Fruit fly (Drosophila melanogaster) whole organism, embryonic: Measurements from ENCODE around the gene CG46439.
A peak's percentile ranks its signal among the peaks of the same experiment; 100 is the strongest.

ENCODE experiments used
- Adf1 ChIP-seq: fragments of 200-800 bp; sonication (Bioruptor generic); IDR thresholded peaks from 2 replicates; pipeline ENCODE4 v1.3.6; 2022; ENCODE audit warnings: missing biosample characterization, missing genetic modification characterization
- Aef1 ChIP-seq: fragments of 200-800 bp; sonication (Bioruptor generic); IDR thresholded peaks from 3 replicates; pipeline ENCODE4 v1.3.6; 2022; ENCODE audit warnings: missing biosample characterization, missing genetic modification characterization
- CG10267 ChIP-seq: fragments of 200-800 bp; sonication (Bioruptor generic); optimal IDR thresholded peaks from 2 replicates; lab custom pipeline; 2018; ENCODE audit warnings: missing biosample characterization, mild to moderate bottlenecking, missing genetic modification characterization, moderate library complexity
- CG10431 ChIP-seq: fragments of 200-800 bp; sonication (Bioruptor generic); optimal IDR thresholded peaks from 3 replicates; lab custom pipeline; 2018; ENCODE audit warnings: missing biosample characterization, mild to moderate bottlenecking, missing genetic modification characterization
- CG11504 ChIP-seq: fragments of 200-800 bp; sonication (Bioruptor generic); optimal IDR thresholded peaks from 3 replicates; lab custom pipeline; 2019; ENCODE audit warnings: missing biosample characterization, mild to moderate bottlenecking, missing genetic modification characterization, moderate library complexity
- CG12391 ChIP-seq: fragments of 200-800 bp; sonication (Bioruptor generic); optimal IDR thresholded peaks from 3 replicates; lab custom pipeline; 2018; ENCODE audit warnings: missing biosample characterization, mild to moderate bottlenecking, missing genetic modification characterization, moderate library complexity
- CG12942 ChIP-seq: fragments of 200-800 bp; sonication (Bioruptor generic); optimal IDR thresholded peaks from 3 replicates; lab custom pipeline; 2016; ENCODE audit warnings: missing biosample characterization, missing genetic modification characterization
- CG13775 ChIP-seq: fragments of 200-800 bp; sonication (Bioruptor generic); optimal IDR thresholded peaks from 3 replicates; lab custom pipeline; 2017; ENCODE audit warnings: missing biosample characterization, mild to moderate bottlenecking, missing genetic modification characterization
- CG13894 ChIP-seq: fragments of 200-800 bp; sonication (Bioruptor generic); optimal IDR thresholded peaks from 3 replicates; lab custom pipeline; 2018; ENCODE audit warnings: missing biosample characterization, mild to moderate bottlenecking, missing genetic modification characterization, moderate library complexity
- CG15601 ChIP-seq: fragments of 200-800 bp; sonication (Bioruptor generic); optimal IDR thresholded peaks from 3 replicates; lab custom pipeline; 2019; ENCODE audit warnings: missing biosample characterization, mild to moderate bottlenecking, missing genetic modification characterization, moderate library complexity
- CG17359 ChIP-seq: fragments of 200-800 bp; sonication (Bioruptor generic); optimal IDR thresholded peaks from 3 replicates; lab custom pipeline; 2018; ENCODE audit warnings: missing biosample characterization, mild to moderate bottlenecking, missing genetic modification characterization, moderate library complexity
- CG2678 ChIP-seq: fragments of 200-800 bp; sonication (Bioruptor generic); optimal IDR thresholded peaks from 3 replicates; lab custom pipeline; 2019; ENCODE audit warnings: missing biosample characterization, mild to moderate bottlenecking, missing genetic modification characterization, moderate library complexity
- CG3995 ChIP-seq: fragments of 200-800 bp; sonication (Bioruptor generic); optimal IDR thresholded peaks from 3 replicates; lab custom pipeline; 2016; ENCODE audit warnings: missing biosample characterization, missing genetic modification characterization
- CG42726 ChIP-seq: fragments of 200-800 bp; sonication (Bioruptor generic); IDR thresholded peaks from 2 replicates; pipeline ENCODE4 v1.3.6; 2022; ENCODE audit warnings: missing biosample characterization, missing genetic modification characterization; ENCODE audit not compliant: partially characterized antibody
- CG6272 ChIP-seq: fragments of 200-800 bp; sonication (Bioruptor generic); IDR thresholded peaks from 2 replicates; pipeline ENCODE4 v1.3.6; 2022; ENCODE audit warnings: missing biosample characterization, missing genetic modification characterization
- CG7839 ChIP-seq: fragments of 200-800 bp; sonication (Bioruptor generic); optimal IDR thresholded peaks from 3 replicates; lab custom pipeline; 2018; ENCODE audit warnings: missing biosample characterization, mild to moderate bottlenecking, missing genetic modification characterization, moderate library complexity
- CG7963 ChIP-seq: fragments of 200-800 bp; sonication (Bioruptor generic); IDR thresholded peaks from 3 replicates; pipeline ENCODE4 v1.3.6; 2022; ENCODE audit warnings: missing biosample characterization, missing genetic modification characterization; ENCODE audit not compliant: partially characterized antibody
- CG9437 ChIP-seq: fragments of 200-800 bp; sonication (Bioruptor generic); optimal IDR thresholded peaks from 2 replicates; lab custom pipeline; 2018; ENCODE audit warnings: missing biosample characterization, mild to moderate bottlenecking, missing genetic modification characterization
- CG9932 ChIP-seq: fragments of 200-800 bp; sonication (Bioruptor generic); IDR thresholded peaks from 2 replicates; pipeline ENCODE4 v1.3.6; 2022; ENCODE audit warnings: missing biosample characterization, missing genetic modification characterization
- D ChIP-seq, 2 experiments: fragments of 200-800 bp in 1 of 2; fragments of >200 bp in 1 of 2; sonication (Bioruptor generic) in 1 of 2; optimal IDR thresholded peaks; 2 replicates in 1 of 2; 3 replicates in 1 of 2; lab custom pipeline; 2017; ENCODE audit warnings: mild to moderate bottlenecking in 1 of 2, missing biosample characterization in 1 of 2, missing genetic modification characterization in 1 of 2, missing genetic modification reagents in 1 of 2
- Dek ChIP-seq: fragments of 200-800 bp; sonication (Bioruptor generic); optimal IDR thresholded peaks from 3 replicates; lab custom pipeline; 2019; ENCODE audit warnings: missing biosample characterization, mild to moderate bottlenecking, missing genetic modification characterization, moderate library complexity
- Lim3 ChIP-seq: fragments of 200-800 bp; sonication (Bioruptor generic); IDR thresholded peaks from 2 replicates; pipeline ENCODE4 v1.3.6; 2022; ENCODE audit warnings: missing biosample characterization, missing genetic modification characterization
- Mad ChIP-seq: fragments of 200-800 bp; sonication (Bioruptor generic); optimal IDR thresholded peaks from 2 replicates; lab custom pipeline; 2016; ENCODE audit warnings: missing biosample characterization, missing genetic modification characterization
- Myb ChIP-seq: fragments of 200-800 bp; sonication (Bioruptor generic); optimal IDR thresholded peaks from 2 replicates; lab custom pipeline; 2016; ENCODE audit warnings: missing biosample characterization, missing genetic modification characterization
- Sin3A ChIP-seq: fragments of >200 bp; optimal IDR thresholded peaks from 2 replicates; lab custom pipeline; 2018
- Sry-δ ChIP-seq: fragments of 200-800 bp; sonication (Bioruptor generic); optimal IDR thresholded peaks from 2 replicates; lab custom pipeline; 2016; ENCODE audit warnings: missing biosample characterization, missing genetic modification characterization
- amos ChIP-seq: fragments of 200-800 bp; sonication (Bioruptor generic); IDR thresholded peaks from 2 replicates; pipeline ENCODE4 v1.3.6; 2022; ENCODE audit warnings: missing biosample characterization, missing genetic modification characterization; ENCODE audit not compliant: partially characterized antibody
- ase ChIP-seq: fragments of 200-800 bp; sonication (Bioruptor generic); IDR thresholded peaks from 3 replicates; pipeline ENCODE4 v1.3.6; 2022; ENCODE audit warnings: missing biosample characterization, missing genetic modification characterization
- bab2 ChIP-seq: fragments of 200-800 bp; sonication (Bioruptor generic); optimal IDR thresholded peaks from 2 replicates; lab custom pipeline; 2016; ENCODE audit warnings: missing biosample characterization, missing genetic modification characterization
- btn ChIP-seq: fragments of 200-800 bp; sonication (Bioruptor generic); optimal IDR thresholded peaks from 2 replicates; lab custom pipeline; 2016; ENCODE audit warnings: missing biosample characterization, missing genetic modification characterization
- gem ChIP-seq: fragments of 200-800 bp; sonication (Bioruptor generic); optimal IDR thresholded peaks from 2 replicates; lab custom pipeline; 2019; ENCODE audit warnings: missing biosample characterization, mild to moderate bottlenecking, missing genetic modification characterization, moderate library complexity
- hb ChIP-seq: fragments of 200-800 bp; sonication (Bioruptor generic); IDR thresholded peaks from 3 replicates; pipeline ENCODE4 v1.3.6; 2022; ENCODE audit warnings: missing biosample characterization, missing genetic modification characterization; ENCODE audit not compliant: partially characterized antibody
- inv ChIP-seq: fragments of 200-800 bp; sonication (Bioruptor generic); IDR thresholded peaks from 2 replicates; pipeline ENCODE4 v1.3.6; 2022; ENCODE audit warnings: missing biosample characterization, missing genetic modification characterization; ENCODE audit not compliant: partially characterized antibody
- klu ChIP-seq: fragments of 200-800 bp; sonication (Bioruptor generic); IDR thresholded peaks from 2 replicates; pipeline ENCODE4 v1.3.6; 2022; ENCODE audit warnings: missing biosample characterization, missing genetic modification characterization
- mirr ChIP-seq: fragments of 200-800 bp; sonication (Bioruptor generic); optimal IDR thresholded peaks from 3 replicates; lab custom pipeline; 2018; ENCODE audit warnings: missing biosample characterization, mild to moderate bottlenecking, missing genetic modification characterization
- nau ChIP-seq: fragments of 200-800 bp; sonication (Bioruptor generic); optimal IDR thresholded peaks from 3 replicates; lab custom pipeline; 2017; ENCODE audit warnings: missing biosample characterization, mild to moderate bottlenecking, missing genetic modification characterization, missing genetic modification reagents
- nerfin-2 ChIP-seq: fragments of 200-800 bp; sonication (Bioruptor generic); IDR thresholded peaks from 2 replicates; pipeline ENCODE4 v1.3.6; 2022; ENCODE audit warnings: missing biosample characterization, missing genetic modification characterization; ENCODE audit not compliant: partially characterized antibody
- pb ChIP-seq: fragments of 200-800 bp; sonication (Bioruptor generic); optimal IDR thresholded peaks from 3 replicates; lab custom pipeline; 2016; ENCODE audit warnings: missing biosample characterization, missing genetic modification characterization
- pita ChIP-seq: fragments of 200-800 bp; sonication (Bioruptor generic); optimal IDR thresholded peaks from 2 replicates; lab custom pipeline; 2017; ENCODE audit warnings: missing biosample characterization, mild to moderate bottlenecking, missing genetic modification characterization
- prd ChIP-seq, 3 experiments: fragments of >200 bp in 2 of 3; fragments of 200-800 bp in 1 of 3; sonication (Bioruptor generic) in 1 of 3; optimal IDR thresholded peaks in 2 of 3; IDR thresholded peaks in 1 of 3; 2 replicates in 2 of 3; 3 replicates in 1 of 3; pipeline versions ENCODE4 v1.3.6 to Lab custom; 2017 to 2022; ENCODE audit warnings: missing biosample characterization in 1 of 3, missing genetic modification characterization in 1 of 3
- pzg ChIP-seq: fragments of 200-800 bp; sonication (Bioruptor generic); optimal IDR thresholded peaks from 3 replicates; lab custom pipeline; 2018; ENCODE audit warnings: missing biosample characterization, mild to moderate bottlenecking, missing genetic modification characterization, moderate library complexity
- schlank ChIP-seq: fragments of 200-800 bp; sonication (Bioruptor generic); optimal IDR thresholded peaks from 2 replicates; lab custom pipeline; 2018; ENCODE audit warnings: missing biosample characterization, mild to moderate bottlenecking, missing genetic modification characterization
- sens ChIP-seq: fragments of 200-800 bp; sonication (Bioruptor generic); peaks from one replicate; lab custom pipeline; 2016; ENCODE audit warnings: missing biosample characterization, missing genetic modification characterization
- sim ChIP-seq: fragments of 200-800 bp; sonication (Bioruptor generic); IDR thresholded peaks from 2 replicates; pipeline ENCODE4 v1.3.6; 2022; ENCODE audit warnings: missing biosample characterization, missing genetic modification characterization
- sisA ChIP-seq: fragments of 200-800 bp; sonication (Bioruptor generic); IDR thresholded peaks from 2 replicates; pipeline ENCODE4 v1.3.6; 2022; ENCODE audit warnings: missing biosample characterization, missing genetic modification characterization
- sr ChIP-seq: fragments of 200-800 bp; sonication (Bioruptor generic); IDR thresholded peaks from 3 replicates; pipeline ENCODE4 v1.3.6; 2022; ENCODE audit warnings: missing biosample characterization, missing genetic modification characterization
- stwl ChIP-seq: fragments of 200-800 bp; sonication (Bioruptor generic); optimal IDR thresholded peaks from 3 replicates; lab custom pipeline; 2018; ENCODE audit warnings: missing biosample characterization, mild to moderate bottlenecking, missing genetic modification characterization, moderate library complexity
- tna ChIP-seq: fragments of 200-800 bp; sonication (Bioruptor generic); IDR thresholded peaks from 2 replicates; pipeline ENCODE4 v1.3.6; 2022; ENCODE audit warnings: missing biosample characterization, missing genetic modification characterization; ENCODE audit not compliant: partially characterized antibody
- tx ChIP-seq: fragments of 200-800 bp; sonication (Bioruptor generic); optimal IDR thresholded peaks from 2 replicates; lab custom pipeline; 2016; ENCODE audit warnings: missing biosample characterization, missing genetic modification characterization

The CG46439 gene

DNA sequence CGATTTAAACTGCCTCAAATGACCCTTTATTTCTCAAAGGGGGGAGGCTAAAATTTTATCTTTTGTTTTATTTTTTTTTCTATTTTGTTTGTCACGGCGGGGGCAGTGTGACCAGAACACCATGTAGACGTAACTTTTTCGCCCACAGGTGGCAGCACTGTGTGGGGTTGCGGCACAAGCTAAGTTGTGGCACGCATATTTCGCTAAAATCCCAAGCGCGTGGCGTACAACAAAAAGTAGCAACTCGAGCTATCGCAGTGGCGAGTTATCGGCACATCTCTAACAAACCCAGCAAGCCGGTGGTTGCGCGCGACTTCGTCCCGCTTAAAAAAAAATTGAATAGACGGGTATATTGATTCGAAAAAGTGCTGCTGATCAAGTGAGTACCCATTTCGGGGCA, 27.0 kb upstream of the CG46439 start, which contains the start of the genes Ufd1 and NaPi-III (continued):
- TF ChIP-seq Aef1 (GFP tag; lab: Robert Waterston, UW) (peak; percentile 78), CG7839 (tag; lab: Kevin White, UChicago) (peak; percentile 10), gem (tag; lab: Kevin White, UChicago) (peak; percentile 6), bab2 (GFP tag; lab: Kevin White, UChicago) (peak; percentile 14), sisA (peak; percentile 44; the same call in 1 of the 2 replicates), CG13894 (tag; lab: Kevin White, UChicago) (peak; percentile 80), sr (no peak), CG2678 (tag; lab: Kevin White, UChicago) (peak; percentile 15), CG10267 (tag; lab: Kevin White, UChicago) (peak; percentile 62), CG3995 (GFP tag; lab: Kevin White, UChicago) (peak; percentile 26), prd (optimal IDR thresholded peaks at IDR 0.05; lab: Kevin White, UChicago) (no peak), prd (GFP tag; IDR thresholded peaks at IDR 0.05; lab: Robert Waterston, UW) (peak; percentile 35; the same call in 1 of the 3 replicates), btn (GFP tag; lab: Kevin White, UChicago) (peak; percentile 24), CG42726 (GFP tag; lab: Robert Waterston, UW) (peak; percentile 90), pb (GFP tag; lab: Kevin White, UChicago) (peak; percentile 10), Adf1 (GFP tag; lab: Robert Waterston, UW) (0 out of 2 replicates have a peak, but pooled peaks have one; percentile 11), Sin3A (lab: Kevin White, UChicago) (peak; percentile 79), CG10431 (GFP tag; lab: Kevin White, UChicago) (peak; percentile 13), inv (GFP tag; lab: Robert Waterston, UW) (peak; percentile 71; the same call in 1 of the 2 replicates), Lim3 (no peak), tx (GFP tag; lab: Kevin White, UChicago) (peak; percentile 41), pzg (GFP tag; lab: Kevin White, UChicago) (peak; percentile 96), CG15601 (tag; lab: Kevin White, UChicago) (peak; percentile 71), hb (peak; percentile 77; the same call in 2 of the 3 replicates), schlank (tag; lab: Kevin White, UChicago) (no peak), D (optimal IDR thresholded peaks at IDR 0.05; lab: Kevin White, UChicago) (no peak), D (GFP tag; optimal IDR thresholded peaks at IDR 0.05; lab: Kevin White, UChicago) (peak; percentile 4), mirr (GFP tag; lab: Kevin White, UChicago) (no peak), Dek (peak; percentile 67), klu (GFP tag; lab: Robert Waterston, UW) (no peak), ase (no peak), CG17359 (tag; lab: Kevin White, UChicago) (peak; percentile 57), CG9437 (peak; percentile 14), CG7963 (GFP tag; lab: Robert Waterston, UW) (peak; percentile 68), nau (no peak), stwl (tag; lab: Kevin White, UChicago) (peak; percentile 83), sim (GFP tag; lab: Robert Waterston, UW) (no peak), sens (GFP tag; lab: Kevin White, UChicago) (peak; percentile 85), amos (GFP tag; lab: Robert Waterston, UW) (peak; percentile 90), Myb (GFP tag; lab: Kevin White, UChicago) (peak; percentile 81), pita (GFP tag; lab: Kevin White, UChicago) (peak; percentile 94), Mad (GFP tag; lab: Kevin White, UChicago) (peak; percentile 42), CG13775 (GFP tag; lab: Kevin White, UChicago) (peak; percentile 46), CG9932 (GFP tag; lab: Robert Waterston, UW) (peak; percentile 71), nerfin-2 (GFP tag; lab: Robert Waterston, UW) (peak; percentile 59), CG11504 (peak; percentile 61), CG6272 (GFP tag; lab: Robert Waterston, UW) (peak; percentile 27; the same call in 1 of the 2 replicates), CG12942 (GFP tag; lab: Kevin White, UChicago) (no peak), Sry-δ (GFP tag; lab: Kevin White, UChicago) (peak; percentile 97), tna (peak; percentile 76), CG12391 (peak; percentile 57)
